Fruit fly (Drosophila melanogaster) whole organism, embryonic: ENCODE results near the gene ihog.
A peak's percentile ranks its signal among the peaks of the same experiment; 100 is the strongest.

Experiments
- Adf1 ChIP-seq: fragments of 200-800 bp; sonication (Bioruptor generic); IDR thresholded peaks from 2 replicates; pipeline ENCODE4 v1.3.6; 2022; ENCODE audit warnings: missing biosample characterization, missing genetic modification characterization
- BEAF-32 ChIP-seq: fragments of 200-800 bp; sonication (Bioruptor generic); optimal IDR thresholded peaks from 3 replicates; lab custom pipeline; 2017; ENCODE audit warnings: missing biosample characterization, missing genetic modification characterization, mild to moderate bottlenecking, moderate library complexity, missing genetic modification reagents
- Blimp-1 ChIP-seq: fragments of 200-800 bp; sonication (Bioruptor generic); optimal IDR thresholded peaks from 3 replicates; lab custom pipeline; 2018; ENCODE audit warnings: missing biosample characterization, missing genetic modification characterization, mild to moderate bottlenecking, moderate library complexity, missing genetic modification reagents
- CG10147 ChIP-seq: fragments of 200-800 bp; sonication (Bioruptor generic); optimal IDR thresholded peaks from 2 replicates; lab custom pipeline; 2019; ENCODE audit warnings: missing biosample characterization, mild to moderate bottlenecking, missing genetic modification characterization, moderate library complexity
- CG12769 ChIP-seq: fragments of 200-800 bp; sonication (Bioruptor generic); optimal IDR thresholded peaks from 2 replicates; lab custom pipeline; 2019; ENCODE audit warnings: missing biosample characterization, mild to moderate bottlenecking, missing genetic modification characterization, moderate library complexity
- CG14710 ChIP-seq: fragments of 200-800 bp; sonication (Bioruptor generic); optimal IDR thresholded peaks from 3 replicates; lab custom pipeline; 2019; ENCODE audit warnings: missing biosample characterization, mild to moderate bottlenecking, missing genetic modification characterization, moderate library complexity
- CG15479 ChIP-seq: fragments of 200-800 bp; sonication (Bioruptor generic); optimal IDR thresholded peaks from 3 replicates; lab custom pipeline; 2019; ENCODE audit warnings: missing biosample characterization, mild to moderate bottlenecking, missing genetic modification characterization, moderate library complexity
- CG17186 ChIP-seq: fragments of 200-800 bp; sonication (Bioruptor generic); optimal IDR thresholded peaks from 3 replicates; lab custom pipeline; 2017; ENCODE audit warnings: missing biosample characterization, missing genetic modification reagents, missing genetic modification characterization
- CG17328 ChIP-seq: fragments of 200-800 bp; sonication (Bioruptor generic); IDR thresholded peaks from 2 replicates; pipeline ENCODE4 v1.3.6; 2022; ENCODE audit warnings: missing biosample characterization, missing genetic modification characterization
- CG17359 ChIP-seq: fragments of 200-800 bp; sonication (Bioruptor generic); optimal IDR thresholded peaks from 3 replicates; lab custom pipeline; 2018; ENCODE audit warnings: missing biosample characterization, mild to moderate bottlenecking, missing genetic modification characterization, moderate library complexity
- CG17829 ChIP-seq: fragments of 200-800 bp; optimal IDR thresholded peaks from 2 replicates; lab custom pipeline; 2019; ENCODE audit warnings: missing biosample characterization, mild to moderate bottlenecking, missing genetic modification characterization, moderate library complexity
- CG18476 ChIP-seq: fragments of 200-800 bp; sonication (Bioruptor generic); optimal IDR thresholded peaks from 2 replicates; lab custom pipeline; 2016; ENCODE audit warnings: missing biosample characterization, mild to moderate bottlenecking, missing genetic modification characterization
- CG32772 ChIP-seq: fragments of 200-800 bp; sonication (Bioruptor generic); IDR thresholded peaks from 2 replicates; pipeline ENCODE4 v1.3.6; 2022; ENCODE audit warnings: missing biosample characterization, missing genetic modification characterization
- CG3281 ChIP-seq: fragments of 200-800 bp; sonication (Bioruptor generic); optimal IDR thresholded peaks from 3 replicates; lab custom pipeline; 2017; ENCODE audit warnings: missing biosample characterization, mild to moderate bottlenecking, missing genetic modification characterization
- CG6689 ChIP-seq: fragments of 200-800 bp; sonication (Bioruptor generic); IDR thresholded peaks from 2 replicates; pipeline ENCODE4 v1.3.6; 2022; ENCODE audit warnings: missing biosample characterization, missing genetic modification characterization
- CG6854 ChIP-seq: fragments of 200-800 bp; sonication (Bioruptor generic); optimal IDR thresholded peaks from 3 replicates; lab custom pipeline; 2017; ENCODE audit warnings: missing biosample characterization, mild to moderate bottlenecking, missing genetic modification characterization
- CG8089 ChIP-seq: fragments of 200-800 bp; sonication (Bioruptor generic); optimal IDR thresholded peaks from 3 replicates; lab custom pipeline; 2016; ENCODE audit warnings: missing biosample characterization, missing genetic modification characterization
- CG8290 ChIP-seq, 3 experiments: fragments of 200-800 bp; sonication (Bioruptor generic); optimal IDR thresholded peaks; 2 replicates each; lab custom pipeline; 2016 to 2019; ENCODE audit warnings: missing biosample characterization in 3 of 3, missing genetic modification characterization in 3 of 3, mild to moderate bottlenecking in 2 of 3, moderate library complexity in 1 of 3
- CG8478 ChIP-seq: fragments of >200 bp; optimal IDR thresholded peaks from 2 replicates; lab custom pipeline; 2018
- CG9797 ChIP-seq: fragments of 200-800 bp; sonication (Bioruptor generic); optimal IDR thresholded peaks from 3 replicates; lab custom pipeline; 2018; ENCODE audit warnings: missing biosample characterization, mild to moderate bottlenecking, missing genetic modification characterization
- D19A ChIP-seq: fragments of 200-800 bp; optimal IDR thresholded peaks from 3 replicates; lab custom pipeline; 2019; ENCODE audit warnings: missing biosample characterization, mild to moderate bottlenecking, missing genetic modification characterization, moderate library complexity
- Dll ChIP-seq: fragments of 200-800 bp; sonication (Bioruptor generic); IDR thresholded peaks from 4 replicates; pipeline ENCODE4 v1.3.6; 2022; ENCODE audit warnings: missing biosample characterization, missing genetic modification characterization; ENCODE audit not compliant: partially characterized antibody
- E2f1 ChIP-seq: fragments of 200-800 bp; sonication (Bioruptor generic); IDR thresholded peaks from 2 replicates; pipeline ENCODE4 v1.3.6; 2022; ENCODE audit warnings: missing biosample characterization, missing genetic modification characterization
- ERR ChIP-seq: fragments of 200-800 bp; sonication (Bioruptor generic); optimal IDR thresholded peaks from 2 replicates; lab custom pipeline; 2016; ENCODE audit warnings: missing biosample characterization, missing genetic modification characterization
- Mad ChIP-seq: fragments of 200-800 bp; sonication (Bioruptor generic); optimal IDR thresholded peaks from 2 replicates; lab custom pipeline; 2016; ENCODE audit warnings: missing biosample characterization, missing genetic modification characterization
- Med ChIP-seq: fragments of 200-800 bp; sonication (Bioruptor generic); peaks from one replicate; lab custom pipeline; 2016; ENCODE audit warnings: missing biosample characterization, missing genetic modification characterization, mild to moderate bottlenecking, inconsistent platforms, moderate library complexity
- Myb ChIP-seq: fragments of 200-800 bp; sonication (Bioruptor generic); optimal IDR thresholded peaks from 2 replicates; lab custom pipeline; 2016; ENCODE audit warnings: missing biosample characterization, missing genetic modification characterization
- NFAT ChIP-seq: fragments of 200-800 bp; sonication (Bioruptor generic); IDR thresholded peaks from 2 replicates; pipeline ENCODE4 v1.3.6; 2022; ENCODE audit warnings: missing biosample characterization, missing genetic modification characterization
- Sox102F ChIP-seq: fragments of 200-800 bp; sonication (Bioruptor generic); optimal IDR thresholded peaks from 2 replicates; lab custom pipeline; 2018; ENCODE audit warnings: missing biosample characterization, mild to moderate bottlenecking, missing genetic modification characterization, moderate library complexity
- ap ChIP-seq: fragments of 200-800 bp; sonication (Bioruptor generic); IDR thresholded peaks from 2 replicates; pipeline ENCODE4 v1.3.6; 2022; ENCODE audit warnings: missing biosample characterization, missing genetic modification characterization
- ash1 ChIP-seq: fragments of 200-800 bp; sonication (Bioruptor generic); optimal IDR thresholded peaks from 2 replicates; lab custom pipeline; 2018; ENCODE audit warnings: missing biosample characterization, mild to moderate bottlenecking, missing genetic modification characterization
- cwo ChIP-seq: fragments of 200-800 bp; sonication (Bioruptor generic); optimal IDR thresholded peaks from 3 replicates; lab custom pipeline; 2017; ENCODE audit warnings: missing biosample characterization, missing genetic modification characterization, mild to moderate bottlenecking, moderate library complexity, missing genetic modification reagents
- dmrt11E ChIP-seq: fragments of 200-800 bp; sonication (Bioruptor generic); optimal IDR thresholded peaks from 3 replicates; lab custom pipeline; 2018; ENCODE audit warnings: missing biosample characterization, mild to moderate bottlenecking, missing genetic modification characterization, moderate library complexity
- gcm2 ChIP-seq: fragments of 200-800 bp; sonication (Bioruptor generic); optimal IDR thresholded peaks from 2 replicates; lab custom pipeline; 2016; ENCODE audit warnings: missing biosample characterization, missing genetic modification characterization
- gem ChIP-seq: fragments of 200-800 bp; sonication (Bioruptor generic); optimal IDR thresholded peaks from 2 replicates; lab custom pipeline; 2019; ENCODE audit warnings: missing biosample characterization, mild to moderate bottlenecking, missing genetic modification characterization, moderate library complexity
- gro ChIP-seq: fragments of 200-800 bp; sonication (Bioruptor generic); optimal IDR thresholded peaks from 2 replicates; lab custom pipeline; 2016; ENCODE audit warnings: missing biosample characterization, missing genetic modification characterization
- gsb-n ChIP-seq: fragments of 200-800 bp; sonication (Bioruptor generic); optimal IDR thresholded peaks from 3 replicates; lab custom pipeline; 2018; ENCODE audit warnings: missing biosample characterization, mild to moderate bottlenecking, missing genetic modification characterization
- insv ChIP-seq, 2 experiments: fragments of 200-800 bp; sonication (Bioruptor generic); optimal IDR thresholded peaks; 3 replicates each; lab custom pipeline; 2016 to 2018; ENCODE audit warnings: missing biosample characterization in 2 of 2, missing genetic modification characterization in 2 of 2
- kay ChIP-seq: fragments of 200-800 bp; sonication (Bioruptor generic); optimal IDR thresholded peaks from 2 replicates; lab custom pipeline; 2016; ENCODE audit warnings: missing biosample characterization, missing genetic modification characterization
- lilli ChIP-seq: fragments of 200-800 bp; sonication (Bioruptor generic); optimal IDR thresholded peaks from 3 replicates; lab custom pipeline; 2016; ENCODE audit warnings: missing biosample characterization, missing genetic modification characterization
- nom ChIP-seq: fragments of 200-800 bp; sonication (Bioruptor generic); optimal IDR thresholded peaks from 2 replicates; lab custom pipeline; 2017; ENCODE audit warnings: missing biosample characterization, missing genetic modification characterization, mild to moderate bottlenecking, moderate library complexity, missing genetic modification reagents
- pfk ChIP-seq: fragments of 200-800 bp; sonication (Bioruptor generic); optimal IDR thresholded peaks from 2 replicates; lab custom pipeline; 2018; ENCODE audit warnings: missing biosample characterization, mild to moderate bottlenecking, missing genetic modification characterization, moderate library complexity
- pros ChIP-seq: fragments of 200-800 bp; sonication (Bioruptor generic); optimal IDR thresholded peaks from 3 replicates; lab custom pipeline; 2019; ENCODE audit warnings: missing biosample characterization, mild to moderate bottlenecking, missing genetic modification characterization, moderate library complexity
- psq ChIP-seq: fragments of 200-800 bp; sonication (Bioruptor generic); optimal IDR thresholded peaks from 2 replicates; lab custom pipeline; 2017; ENCODE audit warnings: missing biosample characterization, missing genetic modification characterization
- schlank ChIP-seq: fragments of 200-800 bp; sonication (Bioruptor generic); optimal IDR thresholded peaks from 2 replicates; lab custom pipeline; 2018; ENCODE audit warnings: missing biosample characterization, mild to moderate bottlenecking, missing genetic modification characterization
- stwl ChIP-seq: fragments of 200-800 bp; sonication (Bioruptor generic); optimal IDR thresholded peaks from 3 replicates; lab custom pipeline; 2018; ENCODE audit warnings: missing biosample characterization, mild to moderate bottlenecking, missing genetic modification characterization, moderate library complexity
- trem ChIP-seq: fragments of 200-800 bp; optimal IDR thresholded peaks from 3 replicates; lab custom pipeline; 2019; ENCODE audit warnings: missing biosample characterization, mild to moderate bottlenecking, missing genetic modification characterization, moderate library complexity
- twi ChIP-seq: fragments of 200-800 bp; optimal IDR thresholded peaks from 2 replicates; lab custom pipeline; 2019; ENCODE audit warnings: missing biosample characterization, mild to moderate bottlenecking, missing genetic modification characterization, moderate library complexity

Gene ihog

DNA sequence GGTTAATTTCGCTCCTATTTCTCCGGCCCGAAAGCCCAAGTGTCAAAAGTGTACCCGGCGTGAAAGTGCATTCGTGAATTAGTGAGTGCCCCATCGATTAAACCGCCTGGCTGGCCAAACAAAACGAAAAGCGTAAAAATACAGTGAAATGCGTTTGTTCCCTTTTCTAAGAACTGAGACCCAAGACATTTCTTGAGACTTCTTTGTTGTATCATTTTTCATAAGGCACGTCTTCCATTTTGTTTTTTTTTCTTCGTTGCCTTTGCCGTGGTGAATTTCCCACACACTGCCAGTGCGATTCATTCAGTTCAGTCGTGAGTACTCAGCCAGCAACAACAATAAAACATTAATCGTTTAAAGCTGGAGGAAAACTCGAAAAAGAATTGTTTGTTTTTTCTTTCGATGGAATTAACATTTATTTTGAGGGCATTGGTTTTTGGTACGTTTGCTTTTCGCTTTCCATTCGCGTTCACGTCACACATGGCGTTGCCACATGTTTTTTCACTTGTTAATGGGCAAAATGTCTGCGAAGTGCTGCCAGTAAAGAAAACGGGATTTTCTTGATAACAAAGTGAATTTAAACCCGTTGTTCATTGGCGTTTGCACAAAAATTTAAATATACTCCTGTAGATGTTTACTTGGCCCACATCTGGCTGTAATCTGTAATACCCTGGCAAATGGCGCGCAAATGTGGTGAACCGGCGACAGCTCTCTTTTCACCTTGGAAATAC is 27.1 kb downstream of the ihog start:
- TF ChIP-seq gro (peak; percentile 34), twi (tag; lab: Kevin White, UChicago) (peak; percentile 87), stwl (tag; lab: Kevin White, UChicago) (peak; percentile 20), ERR (GFP tag; lab: Kevin White, UChicago) (peak; percentile 3), BEAF-32 (GFP tag; lab: Kevin White, UChicago) (peak; percentile 21), kay (GFP tag; lab: Kevin White, UChicago) (peak; percentile 11), dmrt11E (tag; lab: Kevin White, UChicago) (no peak), Blimp-1 (GFP tag; lab: Kevin White, UChicago) (peak; percentile 27), CG17829 (tag; lab: Kevin White, UChicago) (peak; percentile 8), CG6689 (no peak), CG17359 (tag; lab: Kevin White, UChicago) (peak; percentile 14), NFAT (no peak), gsb-n (tag; lab: Kevin White, UChicago) (peak; percentile 16), Dll (no peak), trem (tag; lab: Kevin White, UChicago) (peak; percentile 30), E2f1 (peak; percentile 35; the same call in 1 of the 2 replicates), CG8290 (GFP tag; optimal IDR thresholded peaks at IDR 0.05; lab: Kevin White, UChicago) (no peak), CG8290 (tag; optimal IDR thresholded peaks at IDR 0.05; lab: Kevin White, UChicago) (peak in 1 of 2 experiments; percentile 18), CG8089 (GFP tag; lab: Kevin White, UChicago) (no peak), schlank (tag; lab: Kevin White, UChicago) (no peak), CG8478 (lab: Kevin White, UChicago) (no peak), CG17186 (peak; percentile 22), Sox102F (peak; percentile 3), pros (GFP tag; lab: Kevin White, UChicago) (peak; percentile 95), CG12769 (tag; lab: Kevin White, UChicago) (peak; percentile 50), CG9797 (no peak), ash1 (GFP tag; lab: Kevin White, UChicago) (no peak), CG18476 (GFP tag; lab: Kevin White, UChicago) (no peak), Adf1 (GFP tag; lab: Robert Waterston, UW) (0 out of 2 replicates have a peak, but pooled peaks have one; percentile 3), lilli (GFP tag; lab: Kevin White, UChicago) (peak; percentile 37), CG6854 (GFP tag; lab: Kevin White, UChicago) (no peak), Med (GFP tag; lab: Kevin White, UChicago) (peak; percentile 67), pfk (GFP tag; lab: Kevin White, UChicago) (no peak), ap (no peak), CG10147 (GFP tag; lab: Kevin White, UChicago) (peak; percentile 51), CG32772 (GFP tag; lab: Robert Waterston, UW) (peak; percentile 24; the same call in 1 of the 2 replicates), CG15479 (peak; percentile 57), Myb (GFP tag; lab: Kevin White, UChicago) (no peak), CG17328 (GFP tag; lab: Robert Waterston, UW) (no peak), D19A (peak; percentile 22), insv (GFP tag; optimal IDR thresholded peaks at IDR 0.05; lab: Kevin White, UChicago) (peak in 1 of 2 experiments; percentile 26), psq (GFP tag; lab: Kevin White, UChicago) (peak; percentile 78), nom (GFP tag; lab: Kevin White, UChicago) (peak; percentile 40), Mad (GFP tag; lab: Kevin White, UChicago) (no peak), CG14710 (tag; lab: Kevin White, UChicago) (peak; percentile 5), gem (tag; lab: Kevin White, UChicago) (peak; percentile 12), cwo (no peak), CG3281 (GFP tag; lab: Kevin White, UChicago) (peak; percentile 29), gcm2 (GFP tag; lab: Kevin White, UChicago) (no peak)
